Fruit fly (Drosophila melanogaster) whole organism, embryonic: ENCODE data around the gene CG14020.

Experiments
- BtbVII ChIP-seq: fragments of 200-800 bp; sonication (Bioruptor generic); optimal IDR thresholded peaks from 3 replicates; lab custom pipeline; 2017; ENCODE audit warnings: missing biosample characterization, mild to moderate bottlenecking, missing genetic modification characterization
- CG10321 ChIP-seq: fragments of 200-800 bp; sonication (Bioruptor generic); IDR thresholded peaks from 2 replicates; pipeline ENCODE4 v1.3.6; 2022; ENCODE audit warnings: missing biosample characterization, missing genetic modification characterization
- CG10462 ChIP-seq: fragments of 200-800 bp; sonication (Bioruptor generic); optimal IDR thresholded peaks from 2 replicates; lab custom pipeline; 2016; ENCODE audit warnings: missing biosample characterization, missing genetic modification characterization
- CG10565 ChIP-seq: fragments of 200-800 bp; sonication (Bioruptor generic); optimal IDR thresholded peaks from 3 replicates; lab custom pipeline; 2016; ENCODE audit warnings: missing biosample characterization, mild to moderate bottlenecking, missing genetic modification characterization
- CG10979 ChIP-seq: fragments of 200-800 bp; sonication (Bioruptor generic); optimal IDR thresholded peaks from 2 replicates; lab custom pipeline; 2018; ENCODE audit warnings: missing biosample characterization, mild to moderate bottlenecking, missing genetic modification characterization, moderate library complexity
- CG11695 ChIP-seq: fragments of 200-800 bp; sonication (Bioruptor generic); IDR thresholded peaks from 3 replicates; pipeline ENCODE4 v1.3.6; 2022; ENCODE audit warnings: missing biosample characterization, missing genetic modification characterization
- CG11696 ChIP-seq: fragments of 200-800 bp; sonication (Bioruptor generic); IDR thresholded peaks from 2 replicates; pipeline ENCODE4 v1.3.6; 2022; ENCODE audit warnings: missing biosample characterization, missing genetic modification characterization
- CG15011 ChIP-seq: fragments of 200-800 bp; sonication (Bioruptor generic); optimal IDR thresholded peaks from 3 replicates; lab custom pipeline; 2018; ENCODE audit warnings: missing biosample characterization, mild to moderate bottlenecking, missing genetic modification characterization
- CG15073 ChIP-seq: fragments of 200-800 bp; sonication (Bioruptor generic); optimal IDR thresholded peaks from 2 replicates; lab custom pipeline; 2016; ENCODE audit warnings: missing biosample characterization, missing genetic modification characterization
- CG2116 ChIP-seq: fragments of 200-800 bp; sonication (Bioruptor generic); optimal IDR thresholded peaks from 3 replicates; lab custom pipeline; 2018; ENCODE audit warnings: missing biosample characterization, mild to moderate bottlenecking, missing genetic modification characterization
- CG3407 ChIP-seq: fragments of 200-800 bp; sonication (Bioruptor generic); optimal IDR thresholded peaks from 2 replicates; lab custom pipeline; 2018; ENCODE audit warnings: missing biosample characterization, mild to moderate bottlenecking, missing genetic modification characterization
- CG34376 ChIP-seq: fragments of 200-800 bp; sonication (Bioruptor generic); optimal IDR thresholded peaks from 2 replicates; lab custom pipeline; 2018; ENCODE audit warnings: missing biosample characterization, mild to moderate bottlenecking, missing genetic modification characterization
- CG4282 ChIP-seq: fragments of 200-800 bp; sonication (Bioruptor generic); optimal IDR thresholded peaks from 2 replicates; lab custom pipeline; 2016; ENCODE audit warnings: missing biosample characterization, missing genetic modification characterization
- CG43689 ChIP-seq: fragments of 200-800 bp; sonication (Bioruptor generic); IDR thresholded peaks from 2 replicates; pipeline ENCODE4 v1.3.6; 2022; ENCODE audit warnings: missing biosample characterization, missing genetic modification characterization
- CG6683 ChIP-seq: fragments of 200-800 bp; sonication (Bioruptor generic); optimal IDR thresholded peaks from 2 replicates; lab custom pipeline; 2017; ENCODE audit warnings: missing biosample characterization, mild to moderate bottlenecking, missing genetic modification characterization, missing genetic modification reagents
- CG6791 ChIP-seq: fragments of 200-800 bp; sonication (Bioruptor generic); IDR thresholded peaks from 3 replicates; pipeline ENCODE4 v1.3.6; 2022; ENCODE audit warnings: missing biosample characterization, missing genetic modification characterization; ENCODE audit not compliant: partially characterized antibody
- CG6813 ChIP-seq: fragments of 200-800 bp; sonication (Bioruptor generic); optimal IDR thresholded peaks from 2 replicates; lab custom pipeline; 2017; ENCODE audit warnings: missing biosample characterization, missing genetic modification characterization, mild to moderate bottlenecking, moderate library complexity, missing genetic modification reagents
- CG7963 ChIP-seq: fragments of 200-800 bp; sonication (Bioruptor generic); IDR thresholded peaks from 3 replicates; pipeline ENCODE4 v1.3.6; 2022; ENCODE audit warnings: missing biosample characterization, missing genetic modification characterization; ENCODE audit not compliant: partially characterized antibody
- CG9817 ChIP-seq: fragments of 200-800 bp; sonication (Bioruptor generic); optimal IDR thresholded peaks from 2 replicates; lab custom pipeline; 2018; ENCODE audit warnings: missing biosample characterization, mild to moderate bottlenecking, missing genetic modification characterization, moderate library complexity
- Dbx ChIP-seq: fragments of 200-800 bp; sonication (Bioruptor generic); IDR thresholded peaks from 3 replicates; pipeline ENCODE4 v1.3.6; 2022; ENCODE audit warnings: missing biosample characterization, missing genetic modification characterization
- Dref ChIP-seq: fragments of 200-800 bp; sonication (Bioruptor generic); IDR thresholded peaks from 2 replicates; pipeline ENCODE4 v1.3.6; 2022; ENCODE audit warnings: missing biosample characterization, missing genetic modification characterization
- Eip74EF ChIP-seq, 2 experiments: fragments of 200-800 bp in 1 of 2; fragments of >200 bp in 1 of 2; sonication (Bioruptor generic) in 1 of 2; optimal IDR thresholded peaks; 2 replicates each; lab custom pipeline; 2017 to 2019; ENCODE audit warnings: missing biosample characterization in 2 of 2, missing genetic modification characterization in 2 of 2, mild to moderate bottlenecking in 1 of 2, moderate library complexity in 1 of 2
- Gug ChIP-seq: fragments of 200-800 bp; sonication (Bioruptor generic); IDR thresholded peaks from 4 replicates; pipeline ENCODE4 v1.3.6; 2022; ENCODE audit warnings: missing biosample characterization, missing genetic modification characterization
- HLH3B ChIP-seq: fragments of 200-800 bp; sonication (Bioruptor generic); IDR thresholded peaks from 2 replicates; pipeline ENCODE4 v1.3.6; 2022; ENCODE audit warnings: missing biosample characterization, missing genetic modification characterization
- Hr78 ChIP-seq, 2 experiments: fragments of 200-800 bp in 1 of 2; fragments of >200 bp in 1 of 2; sonication (Bioruptor generic) in 1 of 2; optimal IDR thresholded peaks; 2 replicates each; lab custom pipeline; 2017 to 2019; ENCODE audit warnings: missing biosample characterization in 2 of 2, missing genetic modification characterization in 2 of 2, mild to moderate bottlenecking in 1 of 2, moderate library complexity in 1 of 2
- Lpt ChIP-seq: fragments of >200 bp; optimal IDR thresholded peaks from 2 replicates; lab custom pipeline; 2018; ENCODE audit warnings: missing biosample characterization, missing genetic modification characterization
- Neu2 ChIP-seq: fragments of 200-800 bp; sonication (Bioruptor generic); optimal IDR thresholded peaks from 3 replicates; lab custom pipeline; 2016; ENCODE audit warnings: missing biosample characterization, missing genetic modification characterization, borderline replicate concordance
- Nf-YA ChIP-seq: fragments of 200-800 bp; sonication (Bioruptor generic); IDR thresholded peaks from 2 replicates; pipeline ENCODE4 v1.3.6; 2022; ENCODE audit warnings: missing biosample characterization, missing genetic modification characterization
- Oaz ChIP-seq: fragments of 200-800 bp; sonication (Bioruptor generic); IDR thresholded peaks from 2 replicates; pipeline ENCODE4 v1.3.6; 2022; ENCODE audit warnings: missing biosample characterization, missing genetic modification characterization
- Scr ChIP-seq: fragments of 200-800 bp; sonication (Bioruptor generic); IDR thresholded peaks from 2 replicates; pipeline ENCODE4 v1.3.6; 2022; ENCODE audit warnings: missing biosample characterization, missing genetic modification characterization; ENCODE audit not compliant: partially characterized antibody
- Sin3A ChIP-seq: fragments of >200 bp; optimal IDR thresholded peaks from 2 replicates; lab custom pipeline; 2018
- Tbp ChIP-seq: fragments of >200 bp; optimal IDR thresholded peaks from 2 replicates; lab custom pipeline; 2018; ENCODE audit warnings: missing biosample characterization, missing genetic modification characterization
- al ChIP-seq: fragments of 200-800 bp; sonication (Bioruptor generic); IDR thresholded peaks from 2 replicates; pipeline ENCODE4 v1.3.6; 2022; ENCODE audit warnings: missing biosample characterization, missing genetic modification characterization
- amos ChIP-seq: fragments of 200-800 bp; sonication (Bioruptor generic); IDR thresholded peaks from 2 replicates; pipeline ENCODE4 v1.3.6; 2022; ENCODE audit warnings: missing biosample characterization, missing genetic modification characterization; ENCODE audit not compliant: partially characterized antibody
- bab2 ChIP-seq: fragments of 200-800 bp; sonication (Bioruptor generic); optimal IDR thresholded peaks from 2 replicates; lab custom pipeline; 2016; ENCODE audit warnings: missing biosample characterization, missing genetic modification characterization
- cato ChIP-seq: fragments of 200-800 bp; sonication (Bioruptor generic); optimal IDR thresholded peaks from 2 replicates; lab custom pipeline; 2016; ENCODE audit warnings: missing biosample characterization, missing genetic modification characterization, borderline replicate concordance
- croc ChIP-seq: fragments of 200-800 bp; sonication (Bioruptor generic); conservative IDR thresholded peaks from 3 replicates; pipeline ENCODE4 v1.3.6; 2022; ENCODE audit warnings: missing biosample characterization, missing genetic modification characterization
- dpn ChIP-seq, 2 experiments: fragments of 200-800 bp; sonication (Bioruptor generic); optimal IDR thresholded peaks; 3 replicates each; lab custom pipeline; 2016; ENCODE audit warnings: missing biosample characterization in 2 of 2, missing genetic modification characterization in 2 of 2
- ftz-f1 ChIP-seq: fragments of 200-800 bp; sonication (Bioruptor generic); optimal IDR thresholded peaks from 2 replicates; lab custom pipeline; 2016; ENCODE audit warnings: missing biosample characterization, missing genetic modification characterization
- gem ChIP-seq: fragments of 200-800 bp; sonication (Bioruptor generic); optimal IDR thresholded peaks from 2 replicates; lab custom pipeline; 2019; ENCODE audit warnings: missing biosample characterization, mild to moderate bottlenecking, missing genetic modification characterization, moderate library complexity
- gfzf ChIP-seq: fragments of 200-800 bp; sonication (Bioruptor generic); optimal IDR thresholded peaks from 2 replicates; lab custom pipeline; 2016; ENCODE audit warnings: missing biosample characterization, mild to moderate bottlenecking, missing genetic modification characterization, moderate library complexity
- grau ChIP-seq: fragments of 200-800 bp; optimal IDR thresholded peaks from 3 replicates; lab custom pipeline; 2019; ENCODE audit warnings: missing biosample characterization, mild to moderate bottlenecking, missing genetic modification characterization, moderate library complexity
- odd ChIP-seq: fragments of 200-800 bp; sonication (Bioruptor generic); optimal IDR thresholded peaks from 2 replicates; lab custom pipeline; 2017; ENCODE audit warnings: missing biosample characterization, mild to moderate bottlenecking, missing genetic modification characterization
- pzg ChIP-seq: fragments of 200-800 bp; sonication (Bioruptor generic); optimal IDR thresholded peaks from 3 replicates; lab custom pipeline; 2018; ENCODE audit warnings: missing biosample characterization, mild to moderate bottlenecking, missing genetic modification characterization, moderate library complexity
- slbo ChIP-seq: fragments of 200-800 bp; sonication (Bioruptor generic); IDR thresholded peaks from 2 replicates; pipeline ENCODE4 v1.3.6; 2022; ENCODE audit warnings: missing biosample characterization, missing genetic modification characterization
- ssp ChIP-seq: fragments of 200-800 bp; sonication (Bioruptor generic); IDR thresholded peaks from 2 replicates; pipeline ENCODE4 v1.3.6; 2022; ENCODE audit warnings: missing biosample characterization, missing genetic modification characterization
- trem ChIP-seq: fragments of 200-800 bp; optimal IDR thresholded peaks from 3 replicates; lab custom pipeline; 2019; ENCODE audit warnings: missing biosample characterization, mild to moderate bottlenecking, missing genetic modification characterization, moderate library complexity
- zen ChIP-seq: fragments of 200-800 bp; sonication (Bioruptor generic); optimal IDR thresholded peaks from 3 replicates; lab custom pipeline; 2018; ENCODE audit warnings: missing biosample characterization, mild to moderate bottlenecking, missing genetic modification characterization, moderate library complexity
- zf30C ChIP-seq: fragments of 200-800 bp; sonication (Bioruptor generic); optimal IDR thresholded peaks from 3 replicates; lab custom pipeline; 2018; ENCODE audit warnings: missing biosample characterization, mild to moderate bottlenecking, missing genetic modification characterization

CG14020 gene

dm6 chr2L:5542944-5543515 lies 25.5 kb downstream of the CG14020 start (continued):
- TF ChIP-seq amos (GFP tag; lab: Robert Waterston, UW) (peak; percentile 38; the same call in 1 of the 2 replicates), pzg (GFP tag; lab: Kevin White, UChicago) (no peak), CG6791 (peak; percentile 38; the same call in 1 of the 3 replicates), al (GFP tag; lab: Robert Waterston, UW) (peak; percentile 30), CG34376 (GFP tag; lab: Kevin White, UChicago) (peak; percentile 27), zf30C (GFP tag; lab: Kevin White, UChicago) (peak; percentile 96), CG10462 (GFP tag; lab: Kevin White, UChicago) (no peak), croc (GFP tag; lab: Robert Waterston, UW) (no peak), CG15073 (GFP tag; lab: Kevin White, UChicago) (no peak), cato (GFP tag; lab: Kevin White, UChicago) (no peak), CG7963 (no peak), ftz-f1 (peak; percentile 37), Eip74EF (GFP tag; optimal IDR thresholded peaks at IDR 0.05; lab: Kevin White, UChicago) (peak in 1 of 2 experiments; percentile 22), Oaz (GFP tag; lab: Robert Waterston, UW) (no peak), CG10565 (GFP tag; lab: Kevin White, UChicago) (no peak), Scr (GFP tag; lab: Robert Waterston, UW) (no peak), ssp (peak; percentile 52; the same call in 1 of the 2 replicates), Gug (GFP tag; lab: Robert Waterston, UW) (peak; percentile 28; the same call in 1 of the 4 replicates), zen (no peak), Dbx (no peak), Tbp (GFP tag; lab: Kevin White, UChicago) (no peak), CG43689 (GFP tag; lab: Robert Waterston, UW) (no peak), Lpt (GFP tag; lab: Kevin White, UChicago) (no peak), HLH3B (GFP tag; lab: Robert Waterston, UW) (0 out of 2 replicates have a peak, but pooled peaks have one; percentile 42), CG9817 (tag; lab: Kevin White, UChicago) (peak; percentile 27), BtbVII (GFP tag; lab: Kevin White, UChicago) (no peak), CG10979 (tag; lab: Kevin White, UChicago) (peak; percentile 16), CG4282 (GFP tag; lab: Kevin White, UChicago) (no peak), CG2116 (GFP tag; lab: Kevin White, UChicago) (no peak), CG6683 (GFP tag; lab: Kevin White, UChicago) (no peak), CG11695 (GFP tag; lab: Robert Waterston, UW) (peak; percentile 70), CG10321 (GFP tag; lab: Robert Waterston, UW) (no peak), CG6813 (peak; percentile 61), Dref (GFP tag; lab: Robert Waterston, UW) (no peak), Hr78 (GFP tag; optimal IDR thresholded peaks at IDR 0.05; lab: Kevin White, UChicago) (peak in 1 of 2 experiments; percentile 34), slbo (GFP tag; lab: Robert Waterston, UW) (peak; percentile 71), trem (tag; lab: Kevin White, UChicago) (peak; percentile 26), dpn (GFP tag; optimal IDR thresholded peaks at IDR 0.05; lab: Kevin White, UChicago) (peak; percentile 24 to 72), bab2 (peak; percentile 61), CG15011 (GFP tag; lab: Kevin White, UChicago) (no peak), odd (peak; percentile 53), gfzf (GFP tag; lab: Kevin White, UChicago) (no peak), Sin3A (lab: Kevin White, UChicago) (no peak), CG11696 (0 out of 2 replicates have a peak, but pooled peaks have one; percentile 23), gem (tag; lab: Kevin White, UChicago) (no peak), grau (peak; percentile 63), Neu2 (no peak), Nf-YA (GFP tag; lab: Robert Waterston, UW) (no peak), CG3407 (no peak)
